Worm (Caenorhabditis elegans): ENCODE results near the gene C44B12.6.
A peak's percentile ranks its signal among the peaks of the same experiment; 100 is the strongest.

The C44B12.6 gene

DNA sequence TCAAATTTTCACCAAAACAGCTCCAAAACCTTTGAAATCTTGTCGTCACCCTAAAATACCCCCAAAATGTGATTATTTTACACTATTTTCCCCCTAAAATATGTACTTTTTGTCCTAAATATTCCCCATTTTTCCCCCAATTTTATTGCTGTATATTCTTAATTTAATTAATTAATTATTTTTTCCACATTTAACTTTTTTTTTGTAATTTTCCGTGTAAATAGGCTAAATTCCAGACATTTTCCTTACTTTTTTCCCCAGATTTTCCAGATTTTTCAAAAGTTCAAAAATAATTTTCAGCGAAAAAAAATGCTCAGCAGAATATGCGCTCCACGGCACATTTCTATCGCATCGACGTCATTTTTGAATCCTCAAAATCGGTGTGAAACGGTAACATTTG, 39.4 kb downstream of the C44B12.6 start, which contains the start of gene cox-18:
cox-18 (plus strand) TSS at position 301 of the 400 bp plus-strand sequence.
- TF ChIP-seq nhr-41 (GFP tag; IDR thresholded peaks at IDR 0.05) = no peak

DNA sequence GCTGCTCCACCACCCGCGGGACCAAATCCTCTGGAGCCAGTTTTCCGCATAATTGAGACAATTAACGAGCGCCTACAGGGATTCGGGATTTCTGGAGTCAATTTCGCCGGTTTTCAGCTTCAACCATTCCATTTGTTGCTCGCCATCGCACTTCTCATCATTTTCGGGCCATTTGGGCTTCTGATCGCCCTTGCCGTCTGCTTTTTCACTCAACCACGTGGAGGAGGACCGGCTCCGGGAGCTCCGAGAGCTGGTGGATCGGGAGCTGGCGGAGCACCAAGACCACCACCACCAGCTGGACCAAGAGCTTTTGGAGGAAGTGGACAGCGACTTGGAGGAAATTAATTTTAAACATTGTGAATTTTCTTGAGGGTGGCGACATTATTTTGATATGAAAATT, 40.4 kb downstream of the C44B12.6 start:
- no peak for TF ChIP-seq nhr-102 (tag; optimal IDR thresholded peaks at IDR 0.05)
- TF ChIP-seq aha-1 (tag) = peak; percentile 59
- peak; percentile 85 for TF ChIP-seq set-16 (GFP tag; IDR thresholded peaks at IDR 0.05)
- TF ChIP-seq egl-43 (GFP tag; IDR thresholded peaks at IDR 0.05) = 0 out of 2 replicates have a peak, but pooled peaks have one; percentile 11
- TF ChIP-seq hlh-11 (tag; optimal IDR thresholded peaks at IDR 0.05) = no peak

DNA sequence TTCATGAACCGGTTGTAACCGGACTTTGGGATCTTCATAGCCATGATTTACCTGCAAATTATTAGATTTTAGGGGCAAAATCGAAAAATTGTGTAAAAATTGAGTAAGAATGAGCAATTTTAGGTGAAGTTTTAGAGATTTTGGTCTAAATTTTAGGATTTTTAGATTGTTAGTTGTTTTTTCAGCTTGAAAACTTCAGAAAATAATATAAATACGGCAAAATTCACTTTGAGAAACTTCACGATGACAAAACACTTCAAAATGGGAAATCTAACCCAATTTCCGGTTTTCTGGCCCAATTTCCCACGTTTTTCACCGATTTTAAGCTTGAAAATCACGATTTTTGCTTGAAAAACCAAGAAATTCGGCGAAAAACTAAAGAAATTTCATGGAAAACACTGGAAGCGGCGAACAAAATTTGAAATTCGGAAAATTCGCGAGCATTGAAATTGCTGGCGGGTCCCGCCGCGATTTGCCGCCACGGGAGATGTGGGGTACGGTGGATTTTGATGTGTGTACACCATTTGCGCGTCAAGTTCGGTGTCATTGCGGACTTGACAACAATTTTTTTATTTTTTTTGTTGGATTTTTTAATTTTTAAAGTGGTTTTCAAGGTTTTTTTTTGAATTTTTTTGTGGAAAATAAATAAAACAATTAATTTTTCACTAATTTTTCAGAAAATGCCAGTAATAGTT, 42.5 kb downstream of the C44B12.6 start, which contains the start of the genes cct-8 and Y55F3AR.2:
cct-8 (minus strand) TSS at position 51 of the 695 bp plus-strand sequence.
Y55F3AR.2 (plus strand) TSS at position 672 of the 695 bp plus-strand sequence.
- TF ChIP-seq ztf-11 (tag; optimal IDR thresholded peaks at IDR 0.05) = no peak
- peak; percentile 95 for TF ChIP-seq lin-13 (GFP tag; optimal IDR thresholded peaks at IDR 0.05)
- TF ChIP-seq F26F4.8 (GFP tag; conservative IDR thresholded peaks at IDR 0.05) = no peak
- peak; percentile 96 for TF ChIP-seq duxl-1 (tag; optimal IDR thresholded peaks at IDR 0.05; ENCODE audit: poor library complexity)
- TF ChIP-seq hlh-30 (tag; optimal IDR thresholded peaks at IDR 0.05; ENCODE audit: insufficient read depth) = peak; percentile 92
- TF ChIP-seq nhr-237 (tag; optimal IDR thresholded peaks at IDR 0.05) = no peak
- TF ChIP-seq zfp-3 (GFP tag; conservative IDR thresholded peaks at IDR 0.05) = peak; percentile 99
- peak; percentile 98 for TF ChIP-seq arid-1 (GFP tag; conservative IDR thresholded peaks at IDR 0.05)
- TF ChIP-seq rbr-2 (tag; optimal IDR thresholded peaks at IDR 0.05) = peak; percentile 97
- peak; percentile 95 for TF ChIP-seq spr-1 (tag; optimal IDR thresholded peaks at IDR 0.05)
- peak; percentile 74 for TF ChIP-seq mxl-2 (GFP tag; conservative IDR thresholded peaks at IDR 0.05)
- TF ChIP-seq madf-9 (GFP tag; conservative IDR thresholded peaks at IDR 0.05) = peak; percentile 96
- peak; percentile 96 for TF ChIP-seq lin-29 (GFP tag; IDR thresholded peaks at IDR 0.05)
- TF ChIP-seq Y105C5A.15 (GFP tag; IDR thresholded peaks at IDR 0.05) = 0 out of 2 replicates have a peak, but pooled peaks have one; percentile 14
- no peak for TF ChIP-seq aly-2 (tag; optimal IDR thresholded peaks at IDR 0.05)
- TF ChIP-seq unc-62 (GFP tag; optimal IDR thresholded peaks at IDR 0.05 in 1 of 2) = peak in 1 of 2 experiments; percentile 100
- TF ChIP-seq unc-62 (tag; optimal IDR thresholded peaks at IDR 0.05) = peak; percentile 17
- TF ChIP-seq madf-5 (GFP tag; IDR thresholded peaks at IDR 0.05) = 0 out of 4 replicates have a peak, but pooled peaks of 1 of the 2 experiments have one; percentile 72
- TF ChIP-seq mdl-1 (tag; optimal IDR thresholded peaks at IDR 0.05) = peak in 1 of 2 experiments; percentile 65
- peak; percentile 23 for TF ChIP-seq fos-1 (tag; optimal IDR thresholded peaks at IDR 0.05)
- peak; percentile 97 for TF ChIP-seq saeg-2 (GFP tag; IDR thresholded peaks at IDR 0.05)
- peak; percentile 99 for TF ChIP-seq T26A8.4 (GFP tag; IDR thresholded peaks at IDR 0.05)
- TF ChIP-seq cey-2 (tag; optimal IDR thresholded peaks at IDR 0.05; ENCODE audit: borderline replicate concordance, insufficient read depth) = peak; percentile 63
- TF ChIP-seq ama-1 (optimal IDR thresholded peaks at IDR 0.05) = peak; percentile 86
- peak; percentile 96 for TF ChIP-seq nhr-42 (GFP tag; IDR thresholded peaks at IDR 0.05)
- TF ChIP-seq nhr-6 (tag; optimal IDR thresholded peaks at IDR 0.05) = peak; percentile 93
- TF ChIP-seq daf-8 (GFP tag; IDR thresholded peaks at IDR 0.05) = no peak
- peak; percentile 96 for TF ChIP-seq egl-43 (GFP tag; IDR thresholded peaks at IDR 0.05)
- TF ChIP-seq ZK337.2 (GFP tag; IDR thresholded peaks at IDR 0.05) = peak; percentile 90
- peak; percentile 91 for TF ChIP-seq daf-19 (GFP tag; conservative IDR thresholded peaks at IDR 0.05)
- peak; percentile 89 for TF ChIP-seq nhr-48 (tag; optimal IDR thresholded peaks at IDR 0.05)
- peak; percentile 99 for TF ChIP-seq dve-1 (tag; optimal IDR thresholded peaks at IDR 0.05; ENCODE audit: insufficient read depth)
- peak; percentile 96 for TF ChIP-seq hlh-11 (tag; optimal IDR thresholded peaks at IDR 0.05)
- TF ChIP-seq mxl-3 (GFP tag; optimal IDR thresholded peaks at IDR 0.05) = peak; percentile 72
- peak; percentile 83 for TF ChIP-seq aha-1 (tag)
- TF ChIP-seq zfp-2 (tag; optimal IDR thresholded peaks at IDR 0.05) = peak; percentile 85
- no peak for TF ChIP-seq skn-1 (tag; optimal IDR thresholded peaks at IDR 0.05)
- TF ChIP-seq ZK546.5 (tag; optimal IDR thresholded peaks at IDR 0.05) = peak; percentile 15 to 67
- no peak for TF ChIP-seq pqm-1 (tag; optimal IDR thresholded peaks at IDR 0.05)
- TF ChIP-seq ztf-7 (tag; optimal IDR thresholded peaks at IDR 0.05) = peak; percentile 91
- TF ChIP-seq nhr-25 (tag; optimal IDR thresholded peaks at IDR 0.05; ENCODE audit: borderline replicate concordance, insufficient read depth) = peak; percentile 81
- TF ChIP-seq nhr-41 (GFP tag; IDR thresholded peaks at IDR 0.05) = peak; percentile 76; the same call in 1 of the 2 replicates
- TF ChIP-seq ctbp-1 (GFP tag; IDR thresholded peaks at IDR 0.05) = peak; percentile 97
